Worm (Caenorhabditis elegans): ENCODE measurements around the gene C09E8.1.

ce11 chrII:526375-526774 is 29.9 kb upstream of the C09E8.1 start, which contains the start of gene lgc-34:
- TF ChIP-seq bed-1 (GFP tag; IDR thresholded peaks at IDR 0.05) = no peak
- no peak for TF ChIP-seq Y95B8A.8 (GFP tag; IDR thresholded peaks at IDR 0.05)
- no peak for TF ChIP-seq madf-8 (GFP tag; conservative IDR thresholded peaks at IDR 0.05)
- no peak for TF ChIP-seq die-1 (tag; optimal IDR thresholded peaks at IDR 0.05)
- no peak for TF ChIP-seq F55B11.4 (tag; optimal IDR thresholded peaks at IDR 0.05; ENCODE audit: borderline replicate concordance, insufficient read depth)
- TF ChIP-seq K12H6.12 (tag; optimal IDR thresholded peaks at IDR 0.05) = no peak
- no peak for TF ChIP-seq hsf-1 (GFP tag; IDR thresholded peaks at IDR 0.05)
- no peak for TF ChIP-seq nfya-1 (tag; optimal IDR thresholded peaks at IDR 0.05; ENCODE audit: borderline replicate concordance, insufficient read depth)
- TF ChIP-seq unc-62 (GFP tag; optimal IDR thresholded peaks at IDR 0.05) = no peak
- TF ChIP-seq ceh-27 (GFP tag; optimal IDR thresholded peaks at IDR 0.05) = no peak
- no peak for TF ChIP-seq F52B5.7 (tag; optimal IDR thresholded peaks at IDR 0.05)

All from whole organism, young adult.